Fruit fly (Drosophila melanogaster): Measurements from ENCODE around the gene Hipk.
A peak's percentile ranks its signal among the peaks of the same experiment; 100 is the strongest.

Gene Hipk

DNA sequence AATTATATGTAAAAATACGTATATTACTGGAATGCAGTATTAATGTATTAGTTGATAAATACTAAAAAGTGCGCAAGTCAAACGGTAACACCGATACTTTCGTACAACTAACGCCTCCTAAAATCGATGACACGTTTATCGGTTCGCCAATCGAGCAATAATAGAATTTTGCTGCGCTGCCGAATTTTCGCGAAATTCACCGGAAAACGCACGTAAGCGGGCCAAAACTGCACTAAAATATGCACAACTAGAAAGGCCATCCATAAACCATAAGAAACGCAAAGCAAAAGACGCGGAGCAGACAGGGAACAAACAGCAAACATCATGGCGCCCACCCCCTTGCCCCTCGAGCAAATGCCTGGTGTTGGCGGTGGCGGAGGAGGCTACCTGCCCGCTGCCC, 50.2 kb downstream of the Hipk start, which contains the start of gene MED14 (continued):
- TF ChIP-seq D (optimal IDR thresholded peaks at IDR 0.05): no peak
- no peak for TF ChIP-seq D (GFP tag; optimal IDR thresholded peaks at IDR 0.05)
- TF ChIP-seq hkb (optimal IDR thresholded peaks at IDR 0.05): no peak
- TF ChIP-seq hkb (GFP tag; IDR thresholded peaks at IDR 0.05): peak; percentile 44
- peak; percentile 71 for TF ChIP-seq Med (GFP tag)
- peak; percentile 38 for TF ChIP-seq Elba2 (GFP tag; optimal IDR thresholded peaks at IDR 0.05)
- 0 out of 2 replicates have a peak, but pooled peaks have one; percentile 12 for TF ChIP-seq inv (GFP tag; IDR thresholded peaks at IDR 0.05; ENCODE audit: partially characterized antibody)
- TF ChIP-seq tin (GFP tag; optimal IDR thresholded peaks at IDR 0.05): no peak
- TF ChIP-seq crol (GFP tag; IDR thresholded peaks at IDR 0.05): peak; percentile 94
- no peak for TF ChIP-seq CG1233 (GFP tag; optimal IDR thresholded peaks at IDR 0.05)
- TF ChIP-seq sna (GFP tag; IDR thresholded peaks at IDR 0.05; ENCODE audit: partially characterized antibody): peak; percentile 47; the same call in 1 of the 2 replicates
- TF ChIP-seq CG17829 (tag; optimal IDR thresholded peaks at IDR 0.05): peak; percentile 20
- no peak for TF ChIP-seq gsb-n (tag; optimal IDR thresholded peaks at IDR 0.05)
- TF ChIP-seq nmo (GFP tag; optimal IDR thresholded peaks at IDR 0.05): peak; percentile 34
- no peak for TF ChIP-seq CG10543 (GFP tag; optimal IDR thresholded peaks at IDR 0.05)
- TF ChIP-seq Nf-YB (GFP tag; optimal IDR thresholded peaks at IDR 0.05): no peak
- peak; percentile 70 for TF ChIP-seq CG6791 (GFP tag; IDR thresholded peaks at IDR 0.05; ENCODE audit: partially characterized antibody)
- no peak for TF ChIP-seq lab (GFP tag; optimal IDR thresholded peaks at IDR 0.05)
- no peak for TF ChIP-seq twi (tag; optimal IDR thresholded peaks at IDR 0.05)
- no peak for TF ChIP-seq bigmax (GFP tag; optimal IDR thresholded peaks at IDR 0.05)
- TF ChIP-seq Bgb (GFP tag; IDR thresholded peaks at IDR 0.05; ENCODE audit: partially characterized antibody): peak; percentile 70
- TF ChIP-seq maf-S (GFP tag; optimal IDR thresholded peaks at IDR 0.05): no peak
- peak; percentile 74 for TF ChIP-seq gfzf (GFP tag; optimal IDR thresholded peaks at IDR 0.05)
- peak; percentile 48 for TF ChIP-seq YL-1 (GFP tag; optimal IDR thresholded peaks at IDR 0.05)
- TF ChIP-seq tna (GFP tag; IDR thresholded peaks at IDR 0.05; ENCODE audit: partially characterized antibody): peak; percentile 58; the same call in 1 of the 2 replicates
- TF ChIP-seq CG34224 (GFP tag; IDR thresholded peaks at IDR 0.05; ENCODE audit: partially characterized antibody): peak; percentile 67
- no peak for TF ChIP-seq Nf-YC (tag; optimal IDR thresholded peaks at IDR 0.05)
- TF ChIP-seq trem (tag; optimal IDR thresholded peaks at IDR 0.05): peak; percentile 35
- TF ChIP-seq MBD-R2 (GFP tag; IDR thresholded peaks at IDR 0.05): peak; percentile 83
- TF ChIP-seq odd (GFP tag; optimal IDR thresholded peaks at IDR 0.05): no peak
- TF ChIP-seq MESR4 (GFP tag; optimal IDR thresholded peaks at IDR 0.05): peak; percentile 89
- TF ChIP-seq sd (tag; optimal IDR thresholded peaks at IDR 0.05): peak; percentile 97
- TF ChIP-seq Opbp (GFP tag; IDR thresholded peaks at IDR 0.05; ENCODE audit: partially characterized antibody): peak; percentile 78; the same call in 2 of the 3 replicates
- TF ChIP-seq phol (tag; optimal IDR thresholded peaks at IDR 0.05): peak; percentile 46
- no peak for TF ChIP-seq br (optimal IDR thresholded peaks at IDR 0.05)
- TF ChIP-seq mld (GFP tag; IDR thresholded peaks at IDR 0.05; ENCODE audit: partially characterized antibody): peak; percentile 35; the same call in 1 of the 3 replicates
- peak; percentile 41 for TF ChIP-seq HmgZ (tag; optimal IDR thresholded peaks at IDR 0.05)
- TF ChIP-seq CG15011 (GFP tag; optimal IDR thresholded peaks at IDR 0.05): no peak
- peak; percentile 70 for TF ChIP-seq unc-4 (GFP tag; IDR thresholded peaks at IDR 0.05; ENCODE audit: partially characterized antibody)
- no peak for TF ChIP-seq stc (GFP tag; IDR thresholded peaks at IDR 0.05)
- TF ChIP-seq bbx (GFP tag; IDR thresholded peaks at IDR 0.05; ENCODE audit: partially characterized antibody): peak; percentile 66
- TF ChIP-seq Dref (GFP tag; IDR thresholded peaks at IDR 0.05): peak; percentile 86
- no peak for TF ChIP-seq CG8359 (GFP tag; optimal IDR thresholded peaks at IDR 0.05; ENCODE audit: borderline replicate concordance)
- no peak for TF ChIP-seq E2f1 (GFP tag; IDR thresholded peaks at IDR 0.05)
- TF ChIP-seq peb (GFP tag; IDR thresholded peaks at IDR 0.05): no peak
- peak; percentile 52 for TF ChIP-seq CG14710 (tag; optimal IDR thresholded peaks at IDR 0.05)
- TF ChIP-seq wek (GFP tag; optimal IDR thresholded peaks at IDR 0.05): no peak
- TF ChIP-seq Dll (GFP tag; IDR thresholded peaks at IDR 0.05; ENCODE audit: partially characterized antibody): peak; percentile 67; the same call in 3 of the 4 replicates
- TF ChIP-seq pb (GFP tag; optimal IDR thresholded peaks at IDR 0.05): no peak
- peak; percentile 76 for TF ChIP-seq stwl (tag; optimal IDR thresholded peaks at IDR 0.05)

All from whole organism, embryonic.